Fruit fly (Drosophila melanogaster) whole organism, embryonic: ENCODE data around the gene syd.

Experiments used
- B-H1 ChIP-seq: fragments of 200-800 bp; sonication (Bioruptor generic); IDR thresholded peaks from 3 replicates; pipeline ENCODE4 v1.3.6; 2022; ENCODE audit warnings: missing biosample characterization, missing genetic modification characterization
- Bdp1 ChIP-seq: fragments of 200-800 bp; sonication (Bioruptor generic); optimal IDR thresholded peaks from 3 replicates; lab custom pipeline; 2016; ENCODE audit warnings: missing biosample characterization, missing genetic modification characterization
- CG12155 ChIP-seq: fragments of 200-800 bp; sonication (Bioruptor generic); optimal IDR thresholded peaks from 3 replicates; lab custom pipeline; 2016; ENCODE audit warnings: missing biosample characterization, missing genetic modification characterization
- CG12744 ChIP-seq: fragments of 200-800 bp; sonication (Bioruptor generic); optimal IDR thresholded peaks from 2 replicates; lab custom pipeline; 2016; ENCODE audit warnings: missing biosample characterization, missing genetic modification characterization
- CG15269 ChIP-seq: fragments of 200-800 bp; sonication (Bioruptor generic); optimal IDR thresholded peaks from 2 replicates; lab custom pipeline; 2018; ENCODE audit warnings: missing biosample characterization, mild to moderate bottlenecking, missing genetic modification characterization, moderate library complexity
- CG16815 ChIP-seq: fragments of 200-800 bp; sonication (Bioruptor generic); optimal IDR thresholded peaks from 3 replicates; lab custom pipeline; 2017; ENCODE audit warnings: missing biosample characterization, mild to moderate bottlenecking, missing genetic modification characterization
- CG16863 ChIP-seq: fragments of 200-800 bp; sonication (Bioruptor generic); optimal IDR thresholded peaks from 3 replicates; lab custom pipeline; 2016; ENCODE audit warnings: missing biosample characterization, missing genetic modification characterization
- CG18764 ChIP-seq: fragments of 200-800 bp; sonication (Bioruptor generic); optimal IDR thresholded peaks from 3 replicates; lab custom pipeline; 2016; ENCODE audit warnings: missing biosample characterization, missing genetic modification characterization
- CG2712 ChIP-seq: fragments of 200-800 bp; optimal IDR thresholded peaks from 3 replicates; lab custom pipeline; 2019; ENCODE audit warnings: missing biosample characterization, mild to moderate bottlenecking, missing genetic modification characterization, moderate library complexity
- CG30020 ChIP-seq: fragments of 200-800 bp; optimal IDR thresholded peaks from 2 replicates; lab custom pipeline; 2019; ENCODE audit warnings: missing biosample characterization, mild to moderate bottlenecking, missing genetic modification characterization, moderate library complexity
- CG31365 ChIP-seq: fragments of 200-800 bp; sonication (Bioruptor generic); optimal IDR thresholded peaks from 2 replicates; lab custom pipeline; 2018; ENCODE audit warnings: missing biosample characterization, mild to moderate bottlenecking, missing genetic modification characterization
- CG3281 ChIP-seq: fragments of 200-800 bp; sonication (Bioruptor generic); optimal IDR thresholded peaks from 3 replicates; lab custom pipeline; 2017; ENCODE audit warnings: missing biosample characterization, mild to moderate bottlenecking, missing genetic modification characterization
- CG3995 ChIP-seq: fragments of 200-800 bp; sonication (Bioruptor generic); optimal IDR thresholded peaks from 3 replicates; lab custom pipeline; 2016; ENCODE audit warnings: missing biosample characterization, missing genetic modification characterization
- CG5245 ChIP-seq: fragments of 200-800 bp; sonication (Bioruptor generic); optimal IDR thresholded peaks from 3 replicates; lab custom pipeline; 2016; ENCODE audit warnings: missing biosample characterization, missing genetic modification characterization
- CG6854 ChIP-seq: fragments of 200-800 bp; sonication (Bioruptor generic); optimal IDR thresholded peaks from 3 replicates; lab custom pipeline; 2017; ENCODE audit warnings: missing biosample characterization, mild to moderate bottlenecking, missing genetic modification characterization
- CG7963 ChIP-seq: fragments of 200-800 bp; sonication (Bioruptor generic); IDR thresholded peaks from 3 replicates; pipeline ENCODE4 v1.3.6; 2022; ENCODE audit warnings: missing biosample characterization, missing genetic modification characterization; ENCODE audit not compliant: partially characterized antibody
- CG8290 ChIP-seq, 3 experiments: fragments of 200-800 bp; sonication (Bioruptor generic); optimal IDR thresholded peaks; 2 replicates each; lab custom pipeline; 2016 to 2019; ENCODE audit warnings: missing biosample characterization in 3 of 3, missing genetic modification characterization in 3 of 3, mild to moderate bottlenecking in 2 of 3, moderate library complexity in 1 of 3
- CG8924 ChIP-seq: fragments of 200-800 bp; optimal IDR thresholded peaks from 3 replicates; lab custom pipeline; 2019; ENCODE audit warnings: missing biosample characterization, mild to moderate bottlenecking, missing genetic modification characterization, moderate library complexity
- CG8944 ChIP-seq: fragments of 200-800 bp; sonication (Bioruptor generic); optimal IDR thresholded peaks from 3 replicates; lab custom pipeline; 2016; ENCODE audit warnings: missing biosample characterization, missing genetic modification characterization
- CG9215 ChIP-seq: fragments of 200-800 bp; sonication (Bioruptor generic); IDR thresholded peaks from 2 replicates; pipeline ENCODE4 v1.3.6; 2022; ENCODE audit warnings: missing biosample characterization, missing genetic modification characterization
- Chrac-16 ChIP-seq: fragments of 200-800 bp; sonication (Bioruptor generic); optimal IDR thresholded peaks from 3 replicates; lab custom pipeline; 2016; ENCODE audit warnings: missing biosample characterization, missing genetic modification characterization
- Dek ChIP-seq: fragments of 200-800 bp; sonication (Bioruptor generic); optimal IDR thresholded peaks from 3 replicates; lab custom pipeline; 2019; ENCODE audit warnings: missing biosample characterization, mild to moderate bottlenecking, missing genetic modification characterization, moderate library complexity
- E2f1 ChIP-seq: fragments of 200-800 bp; sonication (Bioruptor generic); IDR thresholded peaks from 2 replicates; pipeline ENCODE4 v1.3.6; 2022; ENCODE audit warnings: missing biosample characterization, missing genetic modification characterization
- MBD-R2 ChIP-seq: fragments of 200-800 bp; sonication (Bioruptor generic); IDR thresholded peaks from 2 replicates; pipeline ENCODE4 v1.3.6; 2022; ENCODE audit warnings: missing biosample characterization, missing genetic modification characterization
- Mrtf ChIP-seq: fragments of 200-800 bp; sonication (Bioruptor generic); IDR thresholded peaks from 3 replicates; pipeline ENCODE4 v1.3.6; 2022; ENCODE audit warnings: missing biosample characterization, missing genetic modification characterization
- NC2α ChIP-seq: fragments of 200-800 bp; sonication (Bioruptor generic); optimal IDR thresholded peaks from 2 replicates; lab custom pipeline; 2016; ENCODE audit warnings: missing biosample characterization, missing genetic modification characterization
- Oli ChIP-seq: fragments of 200-800 bp; sonication (Bioruptor generic); optimal IDR thresholded peaks from 2 replicates; lab custom pipeline; 2018; ENCODE audit warnings: missing biosample characterization, mild to moderate bottlenecking, missing genetic modification characterization, moderate library complexity
- Rfx ChIP-seq: fragments of 200-800 bp; sonication (Bioruptor generic); IDR thresholded peaks from 2 replicates; pipeline ENCODE4 v1.3.6; 2022; ENCODE audit warnings: missing biosample characterization, missing genetic modification characterization
- Sry-δ ChIP-seq: fragments of 200-800 bp; sonication (Bioruptor generic); optimal IDR thresholded peaks from 2 replicates; lab custom pipeline; 2016; ENCODE audit warnings: missing biosample characterization, missing genetic modification characterization
- Taf1 ChIP-seq: fragments of 200-800 bp; sonication (Bioruptor generic); IDR thresholded peaks from 2 replicates; pipeline ENCODE4 v1.3.6; 2022; ENCODE audit warnings: missing biosample characterization, missing genetic modification characterization
- Trl ChIP-seq, 3 experiments: fragments of >200 bp in 2 of 3; fragments of 200-800 bp in 1 of 3; sonication (Bioruptor generic) in 1 of 3; optimal IDR thresholded peaks; 2 replicates in 1 of 3; 3 replicates in 2 of 3; lab custom pipeline; 2016 to 2017; ENCODE audit warnings: missing biosample characterization in 1 of 3, missing genetic modification characterization in 1 of 3
- ab ChIP-seq: fragments of 200-800 bp; sonication (Bioruptor generic); optimal IDR thresholded peaks from 2 replicates; lab custom pipeline; 2016; ENCODE audit warnings: missing biosample characterization, missing genetic modification characterization
- ara ChIP-seq: fragments of 200-800 bp; sonication (Bioruptor generic); IDR thresholded peaks from 2 replicates; pipeline ENCODE4 v1.3.6; 2022; ENCODE audit warnings: missing biosample characterization, missing genetic modification characterization
- bbx ChIP-seq: fragments of 200-800 bp; sonication (Bioruptor generic); IDR thresholded peaks from 2 replicates; pipeline ENCODE4 v1.3.6; 2022; ENCODE audit warnings: missing biosample characterization, missing genetic modification characterization; ENCODE audit not compliant: partially characterized antibody
- da ChIP-seq: fragments of 200-800 bp; sonication (Bioruptor generic); optimal IDR thresholded peaks from 2 replicates; lab custom pipeline; 2016; ENCODE audit warnings: missing biosample characterization, missing genetic modification characterization
- fd3F ChIP-seq: fragments of 200-800 bp; sonication (Bioruptor generic); optimal IDR thresholded peaks from 2 replicates; lab custom pipeline; 2018; ENCODE audit warnings: missing biosample characterization, mild to moderate bottlenecking, missing genetic modification characterization, moderate library complexity
- gem ChIP-seq: fragments of 200-800 bp; sonication (Bioruptor generic); optimal IDR thresholded peaks from 2 replicates; lab custom pipeline; 2019; ENCODE audit warnings: missing biosample characterization, mild to moderate bottlenecking, missing genetic modification characterization, moderate library complexity
- gfzf ChIP-seq: fragments of 200-800 bp; sonication (Bioruptor generic); optimal IDR thresholded peaks from 2 replicates; lab custom pipeline; 2016; ENCODE audit warnings: missing biosample characterization, mild to moderate bottlenecking, missing genetic modification characterization, moderate library complexity
- jing ChIP-seq: fragments of 200-800 bp; sonication (Bioruptor generic); optimal IDR thresholded peaks from 2 replicates; lab custom pipeline; 2018; ENCODE audit warnings: missing biosample characterization, mild to moderate bottlenecking, missing genetic modification characterization
- lab ChIP-seq: fragments of 200-800 bp; sonication (Bioruptor generic); optimal IDR thresholded peaks from 3 replicates; lab custom pipeline; 2017; ENCODE audit warnings: missing biosample characterization, missing genetic modification characterization, mild to moderate bottlenecking, moderate library complexity, missing genetic modification reagents
- luna ChIP-seq: fragments of 200-800 bp; sonication (Bioruptor generic); optimal IDR thresholded peaks from 2 replicates; lab custom pipeline; 2016; ENCODE audit warnings: missing biosample characterization, missing genetic modification characterization
- nerfin-2 ChIP-seq: fragments of 200-800 bp; sonication (Bioruptor generic); IDR thresholded peaks from 2 replicates; pipeline ENCODE4 v1.3.6; 2022; ENCODE audit warnings: missing biosample characterization, missing genetic modification characterization; ENCODE audit not compliant: partially characterized antibody
- org-1 ChIP-seq: fragments of 200-800 bp; sonication (Bioruptor generic); optimal IDR thresholded peaks from 2 replicates; lab custom pipeline; 2017; ENCODE audit warnings: missing biosample characterization, missing genetic modification characterization
- shn ChIP-seq: fragments of 200-800 bp; sonication (Bioruptor generic); optimal IDR thresholded peaks from 3 replicates; lab custom pipeline; 2016; ENCODE audit warnings: missing biosample characterization, missing genetic modification characterization
- tin ChIP-seq: fragments of 200-800 bp; sonication (Bioruptor generic); optimal IDR thresholded peaks from 3 replicates; lab custom pipeline; 2016; ENCODE audit warnings: missing biosample characterization, missing genetic modification characterization
- zfh1 ChIP-seq: fragments of 200-800 bp; sonication (Bioruptor generic); IDR thresholded peaks from 3 replicates; pipeline ENCODE4 v1.3.6; 2022; ENCODE audit warnings: missing biosample characterization, missing genetic modification characterization

The syd gene

dm6 chr3L:7978777-7979649, 43.1 kb upstream of the syd start, which contains the start of gene nmo (continued):
- TF ChIP-seq zfh1 (no peak), gem (tag; lab: Kevin White, UChicago) (no peak), ara (GFP tag; lab: Robert Waterston, UW) (no peak)
- TF ChIP-seq, all 482 proteins: peak for 127

dm6 chr3L:7978550-7978776, 42.5 kb upstream of the syd start, which contains the start of gene Pop4:
TSS of gene Pop4 (minus strand) at chr3L:7978650.
- TF ChIP-seq nerfin-2 (GFP tag; lab: Robert Waterston, UW) (no peak), shn (GFP tag; lab: Kevin White, UChicago) (no peak), da (GFP tag; lab: Kevin White, UChicago) (no peak), Trl (optimal IDR thresholded peaks at IDR 0.05; lab: Kevin White, UChicago) (no peak), Trl (GFP tag; optimal IDR thresholded peaks at IDR 0.05; lab: Kevin White, UChicago) (no peak), CG3995 (GFP tag; lab: Kevin White, UChicago) (peak; percentile 84), MBD-R2 (GFP tag; lab: Robert Waterston, UW) (peak; percentile 49), CG5245 (no peak)

- no peak for TF ChIP-seq org-1 (GFP tag; lab: Kevin White, UChicago)
- TF ChIP-seq Chrac-16 (GFP tag; lab: Kevin White, UChicago) = peak; percentile 76
- TF ChIP-seq gfzf (GFP tag; lab: Kevin White, UChicago) = no peak
- peak; percentile 77 for TF ChIP-seq CG30020
- no peak for TF ChIP-seq luna (GFP tag; lab: Kevin White, UChicago)
- TF ChIP-seq bbx (GFP tag; lab: Robert Waterston, UW) = peak; percentile 92
- peak; percentile 90 for TF ChIP-seq lab (GFP tag; lab: Kevin White, UChicago)
- TF ChIP-seq Rfx = peak; percentile 92
- TF ChIP-seq CG16863 (GFP tag; lab: Kevin White, UChicago) = peak; percentile 18
- peak; percentile 75; the same call in 2 of the 3 replicates for TF ChIP-seq B-H1
- TF ChIP-seq Taf1 (GFP tag; lab: Robert Waterston, UW) = peak; percentile 61; the same call in 1 of the 2 replicates
- TF ChIP-seq fd3F = peak; percentile 74
- peak; percentile 67 for TF ChIP-seq CG16815
- TF ChIP-seq CG3281 (GFP tag; lab: Kevin White, UChicago) = peak; percentile 82
- peak; percentile 89 for TF ChIP-seq E2f1
- TF ChIP-seq CG12155 (GFP tag; lab: Kevin White, UChicago) = peak; percentile 73
- peak; percentile 72 for TF ChIP-seq Oli (tag; lab: Kevin White, UChicago)
- TF ChIP-seq ab = no peak
- no peak for TF ChIP-seq Bdp1
- peak; percentile 84 for TF ChIP-seq Dek (tag; lab: Kevin White, UChicago)
- TF ChIP-seq jing = peak; percentile 38
- peak; percentile 68 for TF ChIP-seq Sry-δ (GFP tag; lab: Kevin White, UChicago)
- TF ChIP-seq CG2712 (tag; lab: Kevin White, UChicago) = peak; percentile 92
- TF ChIP-seq CG18764 = peak; percentile 61
- no peak for TF ChIP-seq NC2α
- TF ChIP-seq CG8290 (GFP tag; optimal IDR thresholded peaks at IDR 0.05; lab: Kevin White, UChicago) = peak; percentile 65
- no peak for TF ChIP-seq CG8290 (tag; optimal IDR thresholded peaks at IDR 0.05; lab: Kevin White, UChicago)
- TF ChIP-seq CG8924 = peak; percentile 89
- peak; percentile 56; the same call in 1 of the 3 replicates for TF ChIP-seq Mrtf (GFP tag; lab: Robert Waterston, UW)
- TF ChIP-seq CG9215 = peak; percentile 81
- peak; percentile 78 for TF ChIP-seq CG7963 (GFP tag; lab: Robert Waterston, UW)
- TF ChIP-seq CG15269 (tag; lab: Kevin White, UChicago) = peak; percentile 85
- no peak for TF ChIP-seq CG31365 (tag; lab: Kevin White, UChicago)
- peak; percentile 84 for TF ChIP-seq tin
- peak; percentile 54 for TF ChIP-seq CG6854 (GFP tag; lab: Kevin White, UChicago)
- peak; percentile 14 for TF ChIP-seq CG8944 (GFP tag; lab: Kevin White, UChicago)
- no peak for TF ChIP-seq CG12744 (GFP tag; lab: Kevin White, UChicago)
Observed at dm6 chr3L:7976081-7976483, 40.2 kb upstream of the syd start, which contains the start of the genes HP4 and CG8209. TSS of gene HP4 (minus strand) at chr3L:7976154. TSS of gene CG8209 (plus strand) at chr3L:7976406.
